Worm (Caenorhabditis elegans) whole organism, late embryonic: ENCODE measurements around the gene srp-8.

Experiments
- T23F11.4 ChIP-seq: fragments of 200-800 bp; sonication (Bioruptor generic); optimal IDR thresholded peaks from 2 replicates; lab custom pipeline; 2018; ENCODE audit warnings: mild to moderate bottlenecking, missing genetic modification characterization, missing compliant biosample characterization
- che-1 ChIP-seq: sonication (generic microtip); optimal IDR thresholded peaks from 2 replicates; lab custom pipeline; 2016; ENCODE audit warnings: mild to moderate bottlenecking, missing genetic modification characterization, missing compliant biosample characterization
- ets-4 ChIP-seq: sonication (generic microtip); optimal IDR thresholded peaks from 2 replicates; lab custom pipeline; 2016; ENCODE audit warnings: missing genetic modification characterization, missing compliant biosample characterization
- gmeb-2 ChIP-seq: sonication (generic microtip); optimal IDR thresholded peaks from 2 replicates; lab custom pipeline; 2016; ENCODE audit warnings: missing genetic modification characterization, inconsistent platforms, missing compliant biosample characterization
- hlh-15 ChIP-seq: sonication (generic microtip); optimal IDR thresholded peaks from 2 replicates; lab custom pipeline; 2016; ENCODE audit warnings: missing genetic modification characterization, missing compliant biosample characterization
- pag-3 ChIP-seq: sonication (generic microtip); optimal IDR thresholded peaks from 2 replicates; lab custom pipeline; 2016; ENCODE audit warnings: missing compliant biosample characterization, missing genetic modification characterization, borderline replicate concordance
- rnt-1 ChIP-seq: sonication (generic microtip); optimal IDR thresholded peaks from 2 replicates; lab custom pipeline; 2016; ENCODE audit warnings: missing genetic modification characterization, missing compliant biosample characterization
- unc-42 ChIP-seq: sonication (generic microtip); optimal IDR thresholded peaks from 2 replicates; lab custom pipeline; 2016; ENCODE audit warnings: missing genotype, missing genetic modification characterization, missing compliant biosample characterization

ce11 chrV:8161699-8162098, 21.8 kb upstream of the srp-8 start, which contains the start of gene F20D6.5:
- TF ChIP-seq hlh-15 (tag; lab: Kevin White, UChicago) (no peak), T23F11.4 (GFP tag; lab: Kevin White, UChicago) (no peak), pag-3 (tag; lab: Kevin White, UChicago) (no peak), gmeb-2 (tag; lab: Kevin White, UChicago) (no peak), che-1 (tag; lab: Kevin White, UChicago) (no peak), rnt-1 (tag; lab: Kevin White, UChicago) (no peak), unc-42 (tag; lab: Kevin White, UChicago) (no peak), ets-4 (tag; lab: Kevin White, UChicago) (no peak)
